Worm (Caenorhabditis elegans) whole organism, L4/young adult: ENCODE results near the gene K08B5.2.

Experiments
- dao-5 ChIP-seq: sonication (generic microtip); optimal IDR thresholded peaks from 2 replicates; lab custom pipeline; 2016; ENCODE audit warnings: missing genotype, missing genetic modification characterization, moderate library complexity, missing compliant biosample characterization
- him-1 ChIP-seq: sonication (generic microtip); optimal IDR thresholded peaks from 2 replicates; lab custom pipeline; 2016; ENCODE audit warnings: missing genotype, missing genetic modification reagents, missing genetic modification characterization, missing compliant biosample characterization

ce11 chrX:16595522-16596282 lies 42.0 kb upstream of the K08B5.2 start:
- no peak for TF ChIP-seq him-1 (tag; lab: Kevin White, UChicago)
- no peak for TF ChIP-seq dao-5 (tag; lab: Kevin White, UChicago)
